Worm (Caenorhabditis elegans) whole organism, mixed stage, embryonic: ENCODE measurements around the gene med-2.

Experiments used
- M03D4.4 ChIP-seq: sonication (generic microtip); optimal IDR thresholded peaks from 2 replicates; lab custom pipeline; 2017; ENCODE audit warnings: mild to moderate bottlenecking, missing genetic modification characterization, missing compliant biosample characterization
- blmp-1 ChIP-seq: fragments of 150-350 bp; optimal IDR thresholded peaks from 2 replicates; lab custom pipeline; 2014; ENCODE audit warnings: missing biosample characterization, missing genetic modification characterization
- ceh-39 ChIP-seq: fragments of 150-350 bp; optimal IDR thresholded peaks from 2 replicates; lab custom pipeline; 2014; ENCODE audit warnings: missing biosample characterization, missing genetic modification characterization
- ceh-43 ChIP-seq: fragments of 200-800 bp; sonication (Bioruptor generic); optimal IDR thresholded peaks from 2 replicates; lab custom pipeline; 2018; ENCODE audit warnings: mild to moderate bottlenecking, missing genetic modification characterization, moderate library complexity, missing compliant biosample characterization
- ces-1 ChIP-seq: fragments of 150-350 bp; optimal IDR thresholded peaks from 2 replicates; lab custom pipeline; 2014; ENCODE audit warnings: missing biosample characterization, missing genetic modification reagents, missing genetic modification characterization
- cnd-1 ChIP-seq: fragments of 200-800 bp; sonication (Bioruptor generic); optimal IDR thresholded peaks from 2 replicates; lab custom pipeline; 2018; ENCODE audit warnings: mild to moderate bottlenecking, missing genetic modification characterization, missing compliant biosample characterization
- drap-1 ChIP-seq: fragments of 200-800 bp; sonication (Bioruptor generic); optimal IDR thresholded peaks from 3 replicates; lab custom pipeline; 2018; ENCODE audit warnings: mild to moderate bottlenecking, missing genetic modification characterization, missing compliant biosample characterization
- elt-3 ChIP-seq: fragments of 150-350 bp; optimal IDR thresholded peaks from 2 replicates; lab custom pipeline; 2014; ENCODE audit warnings: missing biosample characterization, missing genetic modification characterization
- ham-2 ChIP-seq: fragments of 200-800 bp; sonication (Bioruptor generic); optimal IDR thresholded peaks from 2 replicates; lab custom pipeline; 2018; ENCODE audit warnings: mild to moderate bottlenecking, missing genetic modification characterization, missing compliant biosample characterization
- hlh-1 ChIP-seq: fragments of 150-350 bp; optimal IDR thresholded peaks from 2 replicates; lab custom pipeline; 2014; ENCODE audit warnings: missing biosample characterization, missing genetic modification reagents, missing genetic modification characterization
- lin-13 ChIP-seq: fragments of 150-350 bp; optimal IDR thresholded peaks from 2 replicates; lab custom pipeline; 2014; ENCODE audit warnings: missing biosample characterization, missing genetic modification characterization
- lin-32 ChIP-seq: fragments of 200-800 bp; sonication (Bioruptor generic); optimal IDR thresholded peaks from 2 replicates; lab custom pipeline; 2018; ENCODE audit warnings: mild to moderate bottlenecking, missing genetic modification characterization, missing compliant biosample characterization
- lsy-2 ChIP-seq: fragments of 150-350 bp; optimal IDR thresholded peaks from 2 replicates; lab custom pipeline; 2014; ENCODE audit warnings: missing biosample characterization, missing genetic modification characterization
- mab-5 ChIP-seq: fragments of 150-350 bp; optimal IDR thresholded peaks from 2 replicates; lab custom pipeline; 2014; ENCODE audit warnings: missing biosample characterization, missing genetic modification characterization
- mep-1 ChIP-seq: fragments of 150-350 bp; optimal IDR thresholded peaks from 2 replicates; lab custom pipeline; 2017; ENCODE audit warnings: missing biosample characterization, missing genetic modification reagents, missing genetic modification characterization, inconsistent platforms
- mls-2 ChIP-seq: sonication (generic microtip); optimal IDR thresholded peaks from 2 replicates; lab custom pipeline; 2016; ENCODE audit warnings: mild to moderate bottlenecking, missing genetic modification characterization, moderate library complexity, missing compliant biosample characterization
- nhr-12 ChIP-seq: fragments of 150-350 bp; optimal IDR thresholded peaks from 2 replicates; lab custom pipeline; 2014; ENCODE audit warnings: missing biosample characterization, missing genetic modification characterization
- nhr-2 ChIP-seq: fragments of 150-350 bp; optimal IDR thresholded peaks from 2 replicates; lab custom pipeline; 2014; ENCODE audit warnings: missing biosample characterization, missing genetic modification characterization
- nhr-28 ChIP-seq: fragments of 150-350 bp; optimal IDR thresholded peaks from 2 replicates; lab custom pipeline; 2014; ENCODE audit warnings: missing biosample characterization, missing genetic modification characterization
- nhr-76 ChIP-seq: sonication (generic microtip); optimal IDR thresholded peaks from 2 replicates; lab custom pipeline; 2017; ENCODE audit warnings: missing biosample characterization, missing genetic modification characterization
- pha-4 ChIP-seq: fragments of 150-350 bp; optimal IDR thresholded peaks from 2 replicates; lab custom pipeline; 2018; ENCODE audit warnings: missing biosample characterization, missing genetic modification reagents, missing genetic modification characterization
- sem-2 ChIP-seq: fragments of 200-800 bp; sonication (Bioruptor generic); optimal IDR thresholded peaks from 2 replicates; lab custom pipeline; 2018; ENCODE audit warnings: mild to moderate bottlenecking, missing genetic modification characterization, missing compliant biosample characterization
- snpc-4 ChIP-seq: fragments of 150-350 bp; optimal IDR thresholded peaks from 2 replicates; lab custom pipeline; 2014; ENCODE audit warnings: missing biosample characterization, missing genetic modification characterization
- sptf-1 ChIP-seq: sonication (generic microtip); optimal IDR thresholded peaks from 2 replicates; lab custom pipeline; 2017; ENCODE audit warnings: mild to moderate bottlenecking, missing genetic modification characterization, moderate library complexity, missing compliant biosample characterization
- tbx-8 ChIP-seq: fragments of 200-800 bp; sonication (Bioruptor generic); optimal IDR thresholded peaks from 2 replicates; lab custom pipeline; 2018; ENCODE audit warnings: mild to moderate bottlenecking, missing genetic modification characterization, moderate library complexity, missing compliant biosample characterization
- unc-120 ChIP-seq: sonication (generic microtip); optimal IDR thresholded peaks from 2 replicates; lab custom pipeline; 2017; ENCODE audit warnings: missing genetic modification characterization, missing compliant biosample characterization; ENCODE audit not compliant: poor library complexity, severe bottlenecking
- unc-39 ChIP-seq: fragments of 150-350 bp; optimal IDR thresholded peaks from 2 replicates; lab custom pipeline; 2014; ENCODE audit warnings: missing biosample characterization, missing genetic modification characterization
- unc-62 ChIP-seq: fragments of 150-350 bp; optimal IDR thresholded peaks from 2 replicates; lab custom pipeline; 2014; ENCODE audit warnings: missing biosample characterization, missing genetic modification reagents, missing genetic modification characterization
- zip-8 ChIP-seq: fragments of 150-350 bp; optimal IDR thresholded peaks from 2 replicates; lab custom pipeline; 2014; ENCODE audit warnings: missing biosample characterization, missing genetic modification characterization
- ztf-11 ChIP-seq: fragments of 150-350 bp; optimal IDR thresholded peaks from 2 replicates; lab custom pipeline; 2014; ENCODE audit warnings: missing biosample characterization, missing genetic modification characterization

The med-2 gene

ce11 chrIII:6888497-6888896 is 4.2 kb downstream of the med-2 start:
- no peak for TF ChIP-seq ceh-39 (tag; lab: Kevin White, UChicago)
- no peak for TF ChIP-seq ham-2 (GFP tag; lab: Kevin White, UChicago)
- TF ChIP-seq cnd-1 (tag; lab: Kevin White, UChicago), result no peak
- no peak for TF ChIP-seq tbx-8 (GFP tag; lab: Kevin White, UChicago)
- no peak for TF ChIP-seq mab-5 (tag; lab: Kevin White, UChicago)
- TF ChIP-seq pha-4, result no peak

ce11 chrIII:6888999-6889824 is 4.9 kb downstream of the med-2 start, which contains the start of the genes brd-1 and K04C2.2:
Gene brd-1 (minus strand): TSS chrIII:6889504.
Gene K04C2.2 (plus strand): TSS chrIII:6889774.
- TF ChIP-seq nhr-12 (tag; lab: Kevin White, UChicago), result no peak
- TF ChIP-seq ces-1 (GFP tag; lab: Kevin White, UChicago), result peak; percentile 48
- no peak for TF ChIP-seq snpc-4 (tag; lab: Kevin White, UChicago)
- TF ChIP-seq sptf-1 (tag; lab: Kevin White, UChicago), result no peak
- no peak for TF ChIP-seq ceh-43 (GFP tag; lab: Kevin White, UChicago)
- TF ChIP-seq, all 35 proteins: peak for 1

ce11 chrIII:6891560-6891959 is 7.3 kb downstream of the med-2 start, which contains the start of gene K04C2.5:
Gene K04C2.5 (minus strand): TSS chrIII:6891660.
- no peak for TF ChIP-seq elt-3
- no peak for TF ChIP-seq cnd-1 (tag; lab: Kevin White, UChicago)
- TF ChIP-seq sptf-1 (tag; lab: Kevin White, UChicago), result no peak
- no peak for TF ChIP-seq zip-8
- TF ChIP-seq ham-2 (GFP tag; lab: Kevin White, UChicago), result no peak
- TF ChIP-seq unc-39 (tag; lab: Kevin White, UChicago), result no peak
- no peak for TF ChIP-seq hlh-1 (tag; lab: Kevin White, UChicago)
- TF ChIP-seq nhr-12 (tag; lab: Kevin White, UChicago), result no peak
- no peak for TF ChIP-seq ces-1 (GFP tag; lab: Kevin White, UChicago)
- no peak for TF ChIP-seq sem-2 (GFP tag; lab: Kevin White, UChicago)
- no peak for TF ChIP-seq ztf-11
- TF ChIP-seq blmp-1 (tag; lab: Kevin White, UChicago), result no peak
- no peak for TF ChIP-seq M03D4.4 (tag; lab: Kevin White, UChicago)
- no peak for TF ChIP-seq ceh-43 (GFP tag; lab: Kevin White, UChicago)
- TF ChIP-seq lin-32, result no peak
- TF ChIP-seq pha-4, result no peak

ce11 chrIII:6895166-6895565 is 10.9 kb downstream of the med-2 start:
- TF ChIP-seq unc-39 (tag; lab: Kevin White, UChicago), result no peak
- no peak for TF ChIP-seq zip-8
- TF ChIP-seq unc-62, result peak; percentile 68
- TF ChIP-seq hlh-1 (tag; lab: Kevin White, UChicago), result peak; percentile 36
- no peak for TF ChIP-seq snpc-4 (tag; lab: Kevin White, UChicago)
- no peak for TF ChIP-seq nhr-76 (tag; lab: Kevin White, UChicago)
- TF ChIP-seq nhr-28 (tag; lab: Kevin White, UChicago), result no peak
- TF ChIP-seq sem-2 (GFP tag; lab: Kevin White, UChicago), result no peak
- TF ChIP-seq elt-3, result no peak
- no peak for TF ChIP-seq lsy-2 (tag; lab: Kevin White, UChicago)
- no peak for TF ChIP-seq mls-2 (tag; lab: Kevin White, UChicago)
- TF ChIP-seq ham-2 (GFP tag; lab: Kevin White, UChicago), result no peak
- TF ChIP-seq drap-1 (GFP tag; lab: Kevin White, UChicago), result no peak
- TF ChIP-seq mep-1 (tag; lab: Kevin White, UChicago), result peak; percentile 15

ce11 chrIII:6895677-6896076 is 11.4 kb downstream of the med-2 start:
- no peak for TF ChIP-seq snpc-4 (tag; lab: Kevin White, UChicago)
- TF ChIP-seq sem-2 (GFP tag; lab: Kevin White, UChicago), result no peak
- no peak for TF ChIP-seq sptf-1 (tag; lab: Kevin White, UChicago)
- TF ChIP-seq nhr-28 (tag; lab: Kevin White, UChicago), result no peak
- TF ChIP-seq tbx-8 (GFP tag; lab: Kevin White, UChicago), result no peak
- no peak for TF ChIP-seq unc-39 (tag; lab: Kevin White, UChicago)
- TF ChIP-seq ceh-39 (tag; lab: Kevin White, UChicago), result no peak
- TF ChIP-seq pha-4, result no peak
- no peak for TF ChIP-seq nhr-76 (tag; lab: Kevin White, UChicago)
- TF ChIP-seq unc-120, result no peak
- no peak for TF ChIP-seq blmp-1 (tag; lab: Kevin White, UChicago)
- TF ChIP-seq ztf-11, result no peak
- TF ChIP-seq elt-3, result no peak
- TF ChIP-seq lin-13 (tag; lab: Kevin White, UChicago), result no peak
- TF ChIP-seq lsy-2 (tag; lab: Kevin White, UChicago), result no peak
- TF ChIP-seq hlh-1 (tag; lab: Kevin White, UChicago), result no peak
- no peak for TF ChIP-seq nhr-2 (tag; lab: Kevin White, UChicago)
- no peak for TF ChIP-seq cnd-1 (tag; lab: Kevin White, UChicago)
- TF ChIP-seq mls-2 (tag; lab: Kevin White, UChicago), result no peak
- no peak for TF ChIP-seq ceh-43 (GFP tag; lab: Kevin White, UChicago)
- TF ChIP-seq, all 35 proteins: peak for 0
